Fruit fly (Drosophila melanogaster) whole organism, embryonic: ENCODE data around the gene CG15347.
A peak's percentile ranks its signal among the peaks of the same experiment; 100 is the strongest.

Experiments used
- ATbp ChIP-seq: fragments of 200-800 bp; sonication (Bioruptor generic); optimal IDR thresholded peaks from 2 replicates; lab custom pipeline; 2017; ENCODE audit warnings: missing biosample characterization, mild to moderate bottlenecking, missing genetic modification characterization, missing genetic modification reagents
- Bgb ChIP-seq: fragments of 200-800 bp; sonication (Bioruptor generic); IDR thresholded peaks from 2 replicates; pipeline ENCODE4 v1.3.6; 2022; ENCODE audit warnings: missing biosample characterization, missing genetic modification characterization; ENCODE audit not compliant: partially characterized antibody
- CG10209 ChIP-seq: fragments of 200-800 bp; sonication (Bioruptor generic); optimal IDR thresholded peaks from 3 replicates; lab custom pipeline; 2017; ENCODE audit warnings: missing biosample characterization, mild to moderate bottlenecking, missing genetic modification characterization, missing genetic modification reagents
- CG11093 ChIP-seq: fragments of 200-800 bp; sonication (Bioruptor generic); IDR thresholded peaks from 3 replicates; pipeline ENCODE4 v1.3.6; 2022; ENCODE audit warnings: missing biosample characterization, missing genetic modification characterization
- CG11723 ChIP-seq: fragments of 200-800 bp; sonication (Bioruptor generic); optimal IDR thresholded peaks from 2 replicates; lab custom pipeline; 2017; ENCODE audit warnings: missing biosample characterization, mild to moderate bottlenecking, missing genetic modification characterization
- CG12071 ChIP-seq: fragments of 200-800 bp; sonication (Bioruptor generic); optimal IDR thresholded peaks from 3 replicates; lab custom pipeline; 2018; ENCODE audit warnings: missing biosample characterization, mild to moderate bottlenecking, missing genetic modification characterization
- CG12236 ChIP-seq: fragments of 200-800 bp; sonication (Bioruptor generic); optimal IDR thresholded peaks from 2 replicates; lab custom pipeline; 2016; ENCODE audit warnings: missing biosample characterization, missing genetic modification characterization
- CG12659 ChIP-seq: fragments of 200-800 bp; sonication (Bioruptor generic); optimal IDR thresholded peaks from 3 replicates; lab custom pipeline; 2017; ENCODE audit warnings: mild to moderate bottlenecking, missing biosample characterization, missing genetic modification reagents, missing genetic modification characterization
- CG14965 ChIP-seq: fragments of 200-800 bp; sonication (Bioruptor generic); optimal IDR thresholded peaks from 2 replicates; lab custom pipeline; 2016; ENCODE audit warnings: missing biosample characterization, missing genetic modification characterization, borderline replicate concordance
- CG15011 ChIP-seq: fragments of 200-800 bp; sonication (Bioruptor generic); optimal IDR thresholded peaks from 3 replicates; lab custom pipeline; 2018; ENCODE audit warnings: missing biosample characterization, mild to moderate bottlenecking, missing genetic modification characterization
- CG15073 ChIP-seq: fragments of 200-800 bp; sonication (Bioruptor generic); optimal IDR thresholded peaks from 2 replicates; lab custom pipeline; 2016; ENCODE audit warnings: missing biosample characterization, missing genetic modification characterization
- CG1529 ChIP-seq: fragments of 200-800 bp; sonication (Bioruptor generic); optimal IDR thresholded peaks from 3 replicates; lab custom pipeline; 2018; ENCODE audit warnings: missing biosample characterization, missing genetic modification characterization
- CG1647 ChIP-seq: fragments of 200-800 bp; sonication (Bioruptor generic); optimal IDR thresholded peaks from 3 replicates; lab custom pipeline; 2016; ENCODE audit warnings: missing biosample characterization, missing genetic modification characterization
- CG17385 ChIP-seq: fragments of 200-800 bp; sonication (Bioruptor generic); optimal IDR thresholded peaks from 3 replicates; lab custom pipeline; 2018; ENCODE audit warnings: missing biosample characterization, mild to moderate bottlenecking, missing genetic modification characterization
- CG5180 ChIP-seq: fragments of 200-800 bp; sonication (Bioruptor generic); optimal IDR thresholded peaks from 3 replicates; lab custom pipeline; 2017; ENCODE audit warnings: missing biosample characterization, missing genetic modification characterization, mild to moderate bottlenecking, moderate library complexity, missing genetic modification reagents
- CG5953 ChIP-seq: fragments of 200-800 bp; sonication (Bioruptor generic); IDR thresholded peaks from 2 replicates; pipeline ENCODE4 v1.3.6; 2022; ENCODE audit warnings: missing biosample characterization, missing genetic modification characterization
- CG7357 ChIP-seq: fragments of 200-800 bp; sonication (Bioruptor generic); IDR thresholded peaks from 3 replicates; pipeline ENCODE4 v1.3.6; 2022; ENCODE audit warnings: missing biosample characterization, missing genetic modification characterization
- CG7987 ChIP-seq: fragments of 200-800 bp; sonication (Bioruptor generic); optimal IDR thresholded peaks from 2 replicates; lab custom pipeline; 2018; ENCODE audit warnings: missing biosample characterization, mild to moderate bottlenecking, missing genetic modification characterization, moderate library complexity
- CG9609 ChIP-seq: fragments of 200-800 bp; sonication (Bioruptor generic); optimal IDR thresholded peaks from 3 replicates; lab custom pipeline; 2016; ENCODE audit warnings: missing biosample characterization, missing genetic modification characterization
- Dfd ChIP-seq, 2 experiments: fragments of >200 bp; optimal IDR thresholded peaks; 2 replicates each; lab custom pipeline; 2017; ENCODE audit warnings: missing biosample characterization in 2 of 2, missing genetic modification characterization in 2 of 2
- E2f1 ChIP-seq: fragments of 200-800 bp; sonication (Bioruptor generic); IDR thresholded peaks from 2 replicates; pipeline ENCODE4 v1.3.6; 2022; ENCODE audit warnings: missing biosample characterization, missing genetic modification characterization
- ERR ChIP-seq: fragments of 200-800 bp; sonication (Bioruptor generic); optimal IDR thresholded peaks from 2 replicates; lab custom pipeline; 2016; ENCODE audit warnings: missing biosample characterization, missing genetic modification characterization
- HmgD ChIP-seq: fragments of 200-800 bp; sonication (Bioruptor generic); optimal IDR thresholded peaks from 3 replicates; lab custom pipeline; 2016; ENCODE audit warnings: missing biosample characterization, missing genetic modification characterization
- Med ChIP-seq: fragments of 200-800 bp; sonication (Bioruptor generic); peaks from one replicate; lab custom pipeline; 2016; ENCODE audit warnings: missing biosample characterization, missing genetic modification characterization, mild to moderate bottlenecking, inconsistent platforms, moderate library complexity
- Meics ChIP-seq: fragments of 200-800 bp; sonication (Bioruptor generic); optimal IDR thresholded peaks from 2 replicates; lab custom pipeline; 2017; ENCODE audit warnings: missing biosample characterization, mild to moderate bottlenecking, missing genetic modification characterization
- Myb ChIP-seq: fragments of 200-800 bp; sonication (Bioruptor generic); optimal IDR thresholded peaks from 2 replicates; lab custom pipeline; 2016; ENCODE audit warnings: missing biosample characterization, missing genetic modification characterization
- Nf-YC ChIP-seq: fragments of 200-800 bp; optimal IDR thresholded peaks from 3 replicates; lab custom pipeline; 2019; ENCODE audit warnings: missing biosample characterization, mild to moderate bottlenecking, missing genetic modification characterization, moderate library complexity
- Opbp ChIP-seq: fragments of 200-800 bp; sonication (Bioruptor generic); IDR thresholded peaks from 3 replicates; pipeline ENCODE4 v1.3.6; 2022; ENCODE audit warnings: missing biosample characterization, missing genetic modification characterization; ENCODE audit not compliant: partially characterized antibody
- abd-A ChIP-seq: fragments of 200-800 bp; sonication (Bioruptor generic); optimal IDR thresholded peaks from 3 replicates; lab custom pipeline; 2019; ENCODE audit warnings: missing biosample characterization, mild to moderate bottlenecking, missing genetic modification characterization, moderate library complexity
- bab2 ChIP-seq: fragments of 200-800 bp; sonication (Bioruptor generic); optimal IDR thresholded peaks from 2 replicates; lab custom pipeline; 2016; ENCODE audit warnings: missing biosample characterization, missing genetic modification characterization
- caup ChIP-seq: fragments of 200-800 bp; sonication (Bioruptor generic); optimal IDR thresholded peaks from 3 replicates; lab custom pipeline; 2017; ENCODE audit warnings: missing biosample characterization, mild to moderate bottlenecking, missing genetic modification characterization, moderate library complexity; ENCODE audit not compliant: severe bottlenecking
- dan ChIP-seq: fragments of 200-800 bp; sonication (Bioruptor generic); IDR thresholded peaks from 2 replicates; pipeline ENCODE4 v1.3.6; 2022; ENCODE audit warnings: missing biosample characterization, missing genetic modification characterization
- dm ChIP-seq: fragments of 200-800 bp; sonication (Bioruptor generic); optimal IDR thresholded peaks from 3 replicates; lab custom pipeline; 2016; ENCODE audit warnings: missing biosample characterization, missing genetic modification characterization
- dmrt11E ChIP-seq: fragments of 200-800 bp; sonication (Bioruptor generic); optimal IDR thresholded peaks from 3 replicates; lab custom pipeline; 2018; ENCODE audit warnings: missing biosample characterization, mild to moderate bottlenecking, missing genetic modification characterization, moderate library complexity
- eve ChIP-seq, 2 experiments: fragments of >200 bp; optimal IDR thresholded peaks; 2 replicates each; lab custom pipeline; 2017; ENCODE audit warnings: missing biosample characterization in 2 of 2, missing genetic modification characterization in 2 of 2
- fru ChIP-seq: fragments of >200 bp; optimal IDR thresholded peaks from 2 replicates; lab custom pipeline; 2017
- gce ChIP-seq: fragments of 200-800 bp; sonication (Bioruptor generic); IDR thresholded peaks from 3 replicates; pipeline ENCODE4 v1.3.6; 2022; ENCODE audit warnings: missing biosample characterization, missing genetic modification characterization
- gcm2 ChIP-seq: fragments of 200-800 bp; sonication (Bioruptor generic); optimal IDR thresholded peaks from 2 replicates; lab custom pipeline; 2016; ENCODE audit warnings: missing biosample characterization, missing genetic modification characterization
- grau ChIP-seq: fragments of 200-800 bp; optimal IDR thresholded peaks from 3 replicates; lab custom pipeline; 2019; ENCODE audit warnings: missing biosample characterization, mild to moderate bottlenecking, missing genetic modification characterization, moderate library complexity
- gt ChIP-seq: fragments of 200-800 bp; sonication (Bioruptor generic); IDR thresholded peaks from 2 replicates; pipeline ENCODE4 v1.3.6; 2022; ENCODE audit warnings: missing biosample characterization, missing genetic modification characterization
- ham ChIP-seq: fragments of 200-800 bp; sonication (Bioruptor generic); IDR thresholded peaks from 2 replicates; pipeline ENCODE4 v1.3.6; 2022; ENCODE audit warnings: missing biosample characterization, missing genetic modification characterization
- jigr1 ChIP-seq: fragments of 200-800 bp; sonication (Bioruptor generic); IDR thresholded peaks from 3 replicates; pipeline ENCODE4 v1.3.6; 2022; ENCODE audit warnings: missing biosample characterization, missing genetic modification characterization
- nom ChIP-seq: fragments of 200-800 bp; sonication (Bioruptor generic); optimal IDR thresholded peaks from 2 replicates; lab custom pipeline; 2017; ENCODE audit warnings: missing biosample characterization, missing genetic modification characterization, mild to moderate bottlenecking, moderate library complexity, missing genetic modification reagents
- otp ChIP-seq: fragments of 200-800 bp; sonication (Bioruptor generic); IDR thresholded peaks from 3 replicates; pipeline ENCODE4, ENCODE4 v1.3.6; 2022; ENCODE audit warnings: missing biosample characterization, missing genetic modification characterization
- psq ChIP-seq: fragments of 200-800 bp; sonication (Bioruptor generic); optimal IDR thresholded peaks from 2 replicates; lab custom pipeline; 2017; ENCODE audit warnings: missing biosample characterization, missing genetic modification characterization
- repo ChIP-seq: fragments of 200-800 bp; sonication (Bioruptor generic); optimal IDR thresholded peaks from 2 replicates; lab custom pipeline; 2016; ENCODE audit warnings: missing biosample characterization, missing genetic modification characterization
- row ChIP-seq: fragments of 200-800 bp; sonication (Bioruptor generic); IDR thresholded peaks from 3 replicates; pipeline ENCODE4 v1.3.6; 2022; ENCODE audit warnings: missing biosample characterization, missing genetic modification characterization
- sd ChIP-seq: fragments of 200-800 bp; sonication (Bioruptor generic); optimal IDR thresholded peaks from 3 replicates; lab custom pipeline; 2018; ENCODE audit warnings: missing biosample characterization, mild to moderate bottlenecking, missing genetic modification characterization, moderate library complexity
- sima ChIP-seq: fragments of 200-800 bp; sonication (Bioruptor generic); optimal IDR thresholded peaks from 2 replicates; lab custom pipeline; 2016; ENCODE audit warnings: missing biosample characterization, missing genetic modification characterization
- so ChIP-seq: fragments of 200-800 bp; sonication (Bioruptor generic); IDR thresholded peaks from 3 replicates; pipeline ENCODE4 v1.3.6; 2022; ENCODE audit warnings: missing biosample characterization, missing genetic modification characterization
- tio ChIP-seq: fragments of 200-800 bp; sonication (Bioruptor generic); optimal IDR thresholded peaks from 2 replicates; lab custom pipeline; 2017; ENCODE audit warnings: missing biosample characterization, missing genetic modification characterization, inconsistent platforms
- zfh1 ChIP-seq: fragments of 200-800 bp; sonication (Bioruptor generic); IDR thresholded peaks from 3 replicates; pipeline ENCODE4 v1.3.6; 2022; ENCODE audit warnings: missing biosample characterization, missing genetic modification characterization

The CG15347 gene

dm6 chrX:8493473-8493872 lies 32.8 kb upstream of the CG15347 start (continued):
- TF ChIP-seq grau (peak; percentile 35), ham (GFP tag; lab: Robert Waterston, UW) (no peak), dm (GFP tag; lab: Kevin White, UChicago) (no peak), CG17385 (GFP tag; lab: Kevin White, UChicago) (no peak), CG7357 (GFP tag; lab: Robert Waterston, UW) (0 out of 3 replicates have a peak, but pooled peaks have one; percentile 38), tio (peak; percentile 10), ERR (GFP tag; lab: Kevin White, UChicago) (no peak), Meics (GFP tag; lab: Kevin White, UChicago) (peak; percentile 58), nom (GFP tag; lab: Kevin White, UChicago) (no peak), caup (GFP tag; lab: Kevin White, UChicago) (peak; percentile 43), CG15073 (GFP tag; lab: Kevin White, UChicago) (no peak), HmgD (GFP tag; lab: Kevin White, UChicago) (no peak), CG14965 (no peak), CG15011 (GFP tag; lab: Kevin White, UChicago) (peak; percentile 29), otp (GFP tag; lab: Robert Waterston, UW) (peak; percentile 64; the same call in 1 of the 3 replicates), ATbp (GFP tag; lab: Kevin White, UChicago) (no peak), gcm2 (GFP tag; lab: Kevin White, UChicago) (no peak), repo (no peak), gt (no peak), CG10209 (GFP tag; lab: Kevin White, UChicago) (peak; percentile 22), bab2 (GFP tag; lab: Kevin White, UChicago) (peak; percentile 75), dan (GFP tag; lab: Robert Waterston, UW) (no peak), sd (tag; lab: Kevin White, UChicago) (no peak), CG7987 (no peak), abd-A (no peak), CG1647 (no peak), CG12659 (GFP tag; lab: Kevin White, UChicago) (peak; percentile 3), fru (lab: Kevin White, UChicago) (no peak), Opbp (no peak), CG11093 (GFP tag; lab: Robert Waterston, UW) (no peak), jigr1 (GFP tag; lab: Robert Waterston, UW) (no peak), sima (GFP tag; lab: Kevin White, UChicago) (no peak), eve (GFP tag; optimal IDR thresholded peaks at IDR 0.05; lab: Kevin White, UChicago) (no peak), psq (no peak), zfh1 (peak; percentile 33; the same call in 1 of the 3 replicates), CG12236 (GFP tag; lab: Kevin White, UChicago) (no peak), CG1529 (no peak), CG5953 (GFP tag; lab: Robert Waterston, UW) (no peak), CG5180 (no peak), CG12071 (GFP tag; lab: Kevin White, UChicago) (peak; percentile 51), Bgb (GFP tag; lab: Robert Waterston, UW) (no peak), gce (peak; percentile 22; the same call in 1 of the 3 replicates), Med (GFP tag; lab: Kevin White, UChicago) (peak; percentile 96), Myb (GFP tag; lab: Kevin White, UChicago) (peak; percentile 7), E2f1 (peak; percentile 55; the same call in 1 of the 2 replicates), Dfd (GFP tag; optimal IDR thresholded peaks at IDR 0.05; lab: Kevin White, UChicago) (no peak), Nf-YC (tag; lab: Kevin White, UChicago) (no peak), CG11723 (GFP tag; lab: Kevin White, UChicago) (no peak), dmrt11E (no peak), CG9609 (GFP tag; lab: Kevin White, UChicago) (no peak), row (GFP tag; lab: Robert Waterston, UW) (peak; percentile 53; the same call in 2 of the 3 replicates), so (GFP tag; lab: Robert Waterston, UW) (peak; percentile 70)
